Fruit fly (Drosophila melanogaster) whole organism, larva: ENCODE measurements around the gene Aef1.

Experiments used
- noc ChIP-seq: fragments of 200-800 bp; sonication (Bioruptor generic); optimal IDR thresholded peaks from 3 replicates; lab custom pipeline; 2019; ENCODE audit warnings: missing biosample characterization, mild to moderate bottlenecking, missing genetic modification characterization, moderate library complexity

Gene Aef1

DNA sequence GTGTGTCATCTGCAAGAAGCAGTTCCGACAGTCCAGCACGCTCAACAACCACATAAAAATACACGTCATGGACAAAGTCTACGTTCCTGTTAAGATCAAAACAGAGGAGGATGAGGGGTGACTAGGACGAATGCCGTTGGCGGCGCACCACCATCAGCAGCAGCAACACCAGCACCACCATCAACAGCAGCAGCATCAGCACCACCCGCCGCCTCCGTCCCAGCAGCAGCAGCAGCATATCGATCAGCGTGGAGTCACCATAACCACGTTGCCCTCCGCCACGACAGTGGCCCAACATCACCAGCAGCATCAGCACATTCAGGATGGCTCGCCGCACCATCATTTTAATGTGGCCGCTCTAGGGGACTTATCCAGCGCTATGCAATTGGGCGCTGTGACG is 2.9 kb downstream of the Aef1 start:
- no peak for TF ChIP-seq noc (tag; lab: Kevin White, UChicago)

DNA sequence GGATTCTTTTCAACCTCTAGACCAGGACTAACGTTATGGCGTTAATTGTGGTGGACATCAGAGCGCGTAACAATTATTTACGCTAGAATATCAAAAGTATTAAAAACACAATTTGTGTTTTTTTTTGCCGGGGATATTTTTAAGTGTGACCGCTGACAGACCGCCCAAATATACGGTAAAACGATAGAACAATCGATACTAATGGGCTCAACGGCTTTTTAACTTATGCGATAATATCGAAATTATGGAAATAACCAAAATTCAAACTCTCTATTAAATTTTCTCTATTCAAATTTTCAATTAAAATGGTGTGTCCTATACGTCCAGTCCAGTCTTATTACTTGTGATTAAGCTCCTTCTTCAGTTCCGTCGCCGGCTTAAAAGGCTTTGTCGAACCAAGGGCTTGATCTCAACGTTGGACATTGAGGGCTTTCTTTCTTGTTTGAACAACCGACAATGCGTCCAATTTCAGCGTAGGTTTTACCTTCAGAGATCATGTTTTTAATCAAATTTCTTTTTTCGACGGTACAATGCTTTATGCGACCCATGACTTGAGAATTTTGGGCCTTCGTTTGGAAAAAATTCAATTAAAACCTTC is 8.1 kb downstream of the Aef1 start, which contains the start of gene CG5664:
TSS of gene CG5664 (minus strand) at position 148 of the 598 bp plus-strand sequence.
- no peak for TF ChIP-seq noc (tag; lab: Kevin White, UChicago)

DNA sequence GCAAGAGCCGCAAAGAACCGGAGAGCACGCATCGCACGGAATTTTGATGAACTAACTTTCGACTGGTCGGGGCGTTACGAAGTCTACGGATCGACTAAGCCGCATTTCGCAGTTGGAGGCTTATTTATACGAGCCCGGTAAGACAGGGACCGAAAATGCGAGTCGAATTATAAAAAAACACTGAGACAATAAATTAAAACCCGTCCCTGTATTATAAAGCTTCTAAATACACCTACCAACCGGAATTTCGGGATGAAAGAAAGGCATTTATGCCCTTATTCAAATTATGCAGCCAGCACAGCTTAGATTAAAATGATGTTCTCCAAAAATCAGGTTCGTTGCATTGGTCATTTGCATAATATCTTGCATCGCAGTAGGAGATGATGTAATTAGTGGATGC is 11.5 kb downstream of the Aef1 start, which contains the start of gene Alp1:
TSS of gene Alp1 (minus strand) at position 101 of the 400 bp plus-strand sequence.
- no peak for TF ChIP-seq noc (tag; lab: Kevin White, UChicago)

DNA sequence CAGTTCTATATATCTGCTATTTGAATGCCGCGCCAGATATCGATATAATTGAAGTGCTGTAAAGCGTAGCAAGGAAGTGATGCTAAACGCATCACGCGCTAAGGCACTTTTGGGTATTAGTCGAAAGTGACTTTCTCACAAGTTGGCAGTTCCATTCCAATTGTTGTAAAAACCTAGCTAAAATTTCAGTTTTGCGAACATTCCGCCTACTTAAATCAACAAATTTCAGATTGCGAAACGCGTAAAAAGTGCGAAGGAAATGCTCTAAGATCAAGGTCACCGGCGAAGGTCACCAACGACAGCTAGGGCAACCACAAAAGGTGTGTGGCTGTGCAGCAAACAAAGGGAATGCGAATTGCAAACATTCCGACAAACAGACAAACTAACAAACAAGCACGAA is 12.5 kb downstream of the Aef1 start, which contains the start of gene Syx7:
TSS of gene Syx7 (plus strand) at position 131 of the 400 bp plus-strand sequence.
- TF ChIP-seq noc (tag; lab: Kevin White, UChicago): no peak

DNA sequence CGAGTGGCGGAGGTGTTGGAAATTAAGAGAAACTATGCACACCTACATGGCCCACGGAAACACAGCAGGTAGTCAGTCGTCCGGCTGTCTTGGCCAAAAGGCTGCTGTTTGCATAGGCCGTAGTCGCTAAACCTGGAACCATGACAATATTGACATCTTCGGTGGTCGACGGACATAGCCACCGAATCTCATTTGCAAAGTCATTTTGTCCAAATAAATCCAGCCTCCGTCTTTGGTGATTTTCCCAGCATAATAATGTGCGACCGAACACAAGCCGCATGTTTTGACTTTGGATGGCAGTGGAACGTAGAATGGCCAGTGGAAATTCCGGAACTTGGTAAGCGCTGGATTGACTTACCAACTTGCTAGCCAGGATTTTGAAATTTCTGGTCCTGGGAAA is 16.1 kb downstream of the Aef1 start:
- no peak for TF ChIP-seq noc (tag; lab: Kevin White, UChicago)

DNA sequence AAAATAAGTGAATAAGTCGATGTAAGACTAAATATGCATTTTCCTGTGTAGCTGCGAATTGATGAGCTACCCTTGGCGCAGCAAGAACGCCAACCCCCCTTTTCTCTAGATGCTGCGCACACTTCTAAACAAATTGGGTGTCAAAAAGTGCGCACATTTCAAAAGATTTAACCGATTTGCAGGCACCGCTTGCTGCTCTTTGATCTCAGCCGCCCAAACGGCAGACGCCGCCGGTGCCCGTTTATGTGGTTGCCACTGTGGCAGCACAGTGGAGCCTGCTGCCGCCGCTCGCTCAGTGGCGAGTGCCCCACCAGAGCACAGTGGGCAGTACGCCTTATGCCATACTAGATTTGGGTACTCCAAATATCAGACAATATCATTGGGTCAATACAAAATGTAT is 17.3 kb downstream of the Aef1 start:
- no peak for TF ChIP-seq noc (tag; lab: Kevin White, UChicago)

DNA sequence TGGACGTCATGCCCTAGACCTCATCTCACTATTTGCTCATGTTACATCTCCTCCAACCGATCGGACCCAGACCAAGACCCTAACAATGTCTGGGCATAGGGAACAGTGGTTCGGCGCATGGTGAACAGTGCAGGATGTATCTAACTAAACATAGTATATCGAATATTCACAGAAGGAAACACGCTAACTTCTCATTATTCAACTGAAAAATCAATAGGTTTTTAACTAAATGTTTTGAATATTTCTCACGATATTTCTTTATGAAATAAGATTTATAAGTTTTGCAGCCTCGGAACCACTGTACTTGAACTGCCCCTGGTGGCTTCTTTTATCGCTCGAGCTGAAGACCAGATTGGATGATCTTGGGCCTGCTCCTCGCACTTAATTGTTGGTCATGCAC is 20.4 kb downstream of the Aef1 start:
- no peak for TF ChIP-seq noc (tag; lab: Kevin White, UChicago)

DNA sequence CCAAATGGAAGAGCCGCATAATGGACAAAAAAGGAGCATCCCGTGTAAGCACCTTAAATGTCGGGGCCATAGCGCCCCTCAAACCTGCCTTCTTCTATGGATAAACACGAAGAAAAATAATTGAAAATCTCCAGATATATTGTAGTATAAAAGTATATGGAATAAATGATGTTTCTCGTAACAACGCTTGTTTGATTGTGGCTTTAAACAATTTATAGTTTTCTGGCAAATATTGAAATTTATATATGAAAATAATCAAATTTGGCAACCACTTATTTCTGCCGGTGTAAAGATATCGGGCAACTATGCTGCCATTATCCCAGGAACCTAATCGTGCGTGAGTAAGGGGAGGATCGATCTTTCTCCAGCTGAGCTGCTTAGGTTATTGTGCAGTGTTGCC is 22.0 kb downstream of the Aef1 start:
- no peak for TF ChIP-seq noc (tag; lab: Kevin White, UChicago)

DNA sequence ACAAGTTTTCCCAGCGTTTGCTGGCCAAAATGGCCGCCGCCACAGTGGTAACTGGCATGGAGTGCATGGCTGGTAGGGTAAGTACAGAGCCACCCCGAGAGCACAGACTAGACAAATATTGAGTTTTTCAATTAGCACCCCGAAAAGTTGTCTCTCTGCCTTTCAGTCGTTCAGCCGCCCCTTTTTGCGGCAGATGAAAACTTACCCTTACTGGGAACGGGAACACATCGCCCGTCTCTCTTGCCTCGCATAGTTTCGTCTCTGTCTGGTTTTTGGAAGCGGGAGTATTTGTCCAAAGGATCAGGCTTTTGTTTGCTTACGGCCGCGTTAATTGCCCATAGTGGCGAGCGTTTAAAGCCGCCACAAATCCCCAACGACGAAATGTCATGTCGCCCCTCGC is 25.5 kb downstream of the Aef1 start:
- TF ChIP-seq noc (tag; lab: Kevin White, UChicago): no peak

DNA sequence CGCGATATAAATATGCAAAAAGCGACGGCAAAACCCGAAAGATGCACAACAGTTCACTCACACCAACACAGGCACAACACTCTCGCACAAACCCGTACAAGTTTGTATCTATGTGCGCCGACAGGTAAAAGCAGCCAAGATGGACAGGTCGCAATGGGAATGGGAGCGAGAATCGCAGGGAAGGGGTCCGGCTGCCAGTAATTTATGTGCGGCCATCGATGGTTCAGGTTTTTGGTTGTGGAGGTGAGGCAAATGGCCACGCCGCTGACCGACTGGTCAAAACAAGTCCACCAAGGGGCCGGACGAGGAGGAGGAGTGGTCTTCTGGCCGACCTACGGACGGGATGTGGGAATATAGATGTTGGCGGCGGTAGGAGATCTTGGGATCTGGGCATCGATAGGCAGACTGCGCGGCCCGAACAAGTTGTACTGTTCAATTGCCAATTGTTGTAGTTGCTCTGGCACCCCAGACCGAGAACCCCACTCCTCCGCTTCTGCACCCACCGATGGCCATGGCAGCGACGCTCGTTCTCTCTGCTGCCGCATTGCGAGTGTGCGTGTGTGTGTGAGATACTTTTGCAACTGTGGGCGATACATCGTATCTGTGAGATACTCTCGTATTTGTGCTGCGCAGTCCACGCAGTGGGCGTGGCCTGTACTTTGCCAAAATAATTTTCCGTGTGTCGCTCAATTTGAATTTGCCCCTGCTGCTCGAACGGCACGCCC is 27.1 kb downstream of the Aef1 start:
- TF ChIP-seq noc (tag; lab: Kevin White, UChicago): no peak

DNA sequence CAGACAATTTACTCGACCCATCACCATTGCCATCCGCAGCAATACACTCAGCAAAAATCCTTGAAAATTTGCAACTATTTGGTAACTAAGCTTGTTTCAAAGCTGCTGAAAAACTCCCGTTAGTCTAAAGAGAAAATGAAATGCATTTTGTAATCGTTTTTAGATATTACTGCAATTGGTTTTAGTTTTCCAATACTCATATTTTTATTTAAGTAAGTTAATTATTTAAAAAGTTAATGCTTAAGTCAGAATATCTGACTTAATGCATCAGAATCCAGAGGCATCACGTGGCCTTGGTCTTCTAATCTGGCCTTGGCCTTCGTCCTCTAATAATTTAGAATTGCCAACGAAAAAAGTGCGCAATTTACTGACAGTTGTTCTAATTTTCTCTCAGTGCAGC is 29.6 kb downstream of the Aef1 start:
- TF ChIP-seq noc (tag; lab: Kevin White, UChicago): no peak

DNA sequence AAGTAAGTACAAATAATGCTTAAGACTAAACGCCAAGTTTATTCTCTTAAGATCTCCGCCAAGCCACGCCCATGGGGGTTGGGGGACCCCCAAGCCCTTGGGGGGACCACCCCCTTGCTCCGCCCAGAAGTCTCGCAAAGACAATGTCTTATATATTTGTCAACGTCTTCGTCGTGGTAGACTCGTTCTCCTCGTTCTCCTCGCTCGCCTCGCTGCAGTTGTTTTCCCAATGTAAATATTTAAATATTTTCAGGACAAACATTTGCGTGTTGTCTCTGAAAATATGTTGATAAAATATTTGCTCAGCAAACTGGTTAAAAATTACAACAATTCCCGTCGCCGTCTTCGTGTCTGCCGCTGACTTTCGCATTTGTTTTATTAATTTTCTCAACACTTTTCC is 31.0 kb downstream of the Aef1 start:
- no peak for TF ChIP-seq noc (tag; lab: Kevin White, UChicago)

DNA sequence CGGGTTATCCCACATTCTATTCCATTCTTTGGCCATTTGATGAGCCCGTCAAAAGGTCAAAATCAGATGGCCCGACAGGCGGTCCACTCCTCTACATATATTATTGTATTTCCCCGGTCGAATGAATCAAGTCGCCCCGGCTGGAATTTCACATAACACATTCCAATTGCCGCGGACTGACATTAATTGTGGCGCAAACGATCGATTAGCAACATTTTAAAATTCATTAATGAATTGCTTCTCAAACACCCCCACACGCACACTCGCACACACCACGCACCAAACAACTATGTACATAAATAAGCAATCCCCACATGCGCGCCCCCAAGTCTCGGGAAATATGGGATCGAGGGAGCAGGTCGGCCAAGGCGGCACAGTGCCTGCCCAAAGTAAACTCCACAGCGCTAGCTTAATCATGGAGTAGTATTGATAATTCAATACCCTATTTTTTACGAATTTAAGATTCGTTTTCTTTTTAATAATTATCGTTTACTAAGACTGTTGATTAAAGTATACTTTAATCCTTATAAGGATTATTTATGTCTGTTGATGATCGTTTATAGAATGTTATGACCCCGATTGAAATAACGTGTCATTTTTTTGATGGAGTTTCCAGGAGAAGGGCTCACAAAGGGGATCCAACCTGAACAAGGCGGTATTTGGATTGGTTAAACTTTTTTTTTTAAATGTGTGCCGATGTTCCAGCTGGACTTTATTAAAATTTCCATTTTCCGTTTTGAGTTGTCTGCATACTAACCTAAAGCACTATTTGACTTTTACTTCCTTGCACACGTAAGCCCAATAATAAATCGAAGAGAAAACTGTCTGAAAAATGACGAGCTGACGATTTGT is 32.3 kb downstream of the Aef1 start:
- no peak for TF ChIP-seq noc (tag; lab: Kevin White, UChicago)

DNA sequence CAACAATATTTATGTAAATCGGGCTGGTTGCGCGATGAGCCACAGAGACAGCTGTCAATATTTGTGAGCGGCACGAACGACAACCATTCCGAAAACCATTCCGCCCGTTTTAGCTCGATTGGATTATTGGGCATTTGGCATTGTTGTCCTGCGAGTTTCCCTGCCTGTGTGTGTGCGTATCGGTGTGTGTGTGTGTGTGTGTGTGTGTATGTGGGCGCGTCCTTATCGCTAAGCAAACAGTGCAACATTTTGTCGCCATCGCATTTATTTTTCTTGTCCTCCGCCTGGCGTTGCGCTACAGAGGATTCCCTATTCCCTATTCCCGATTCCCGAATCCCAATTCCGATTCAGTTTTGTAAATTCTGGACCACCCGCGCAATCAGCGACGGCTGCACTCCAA is 38.7 kb downstream of the Aef1 start:
- no peak for TF ChIP-seq noc (tag; lab: Kevin White, UChicago)

DNA sequence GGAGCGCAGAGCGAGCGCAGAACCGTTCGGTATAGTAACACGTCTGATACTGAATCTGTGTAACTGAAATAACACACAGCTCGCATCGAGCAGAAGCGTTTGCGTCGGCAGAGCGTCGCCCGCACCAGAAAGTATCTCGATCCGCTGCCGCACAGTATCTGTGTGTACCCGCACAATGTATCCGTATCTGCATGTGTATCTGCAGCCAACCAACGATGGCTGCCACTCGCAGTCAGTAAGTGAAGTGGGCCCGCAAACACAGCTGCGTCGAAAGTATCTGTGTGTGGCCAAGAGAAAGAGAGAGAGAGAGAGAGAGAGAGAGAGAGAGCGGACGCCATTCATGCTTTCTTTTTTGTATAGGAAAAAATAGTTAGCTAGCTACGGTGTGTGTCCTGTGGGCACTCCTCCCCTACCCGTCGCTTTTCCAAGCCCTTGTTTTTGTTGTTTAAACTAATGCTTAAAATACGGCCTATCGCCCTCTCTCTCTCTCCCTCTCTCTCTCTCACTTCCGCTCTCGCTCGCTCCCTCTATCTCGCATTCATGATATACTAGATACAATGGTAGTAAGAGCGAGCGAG is 43.3 kb downstream of the Aef1 start, which contains the start of gene croc:
TSS of gene croc (minus strand) at position 51 of the 578 bp plus-strand sequence.
- no peak for TF ChIP-seq noc (tag; lab: Kevin White, UChicago)

DNA sequence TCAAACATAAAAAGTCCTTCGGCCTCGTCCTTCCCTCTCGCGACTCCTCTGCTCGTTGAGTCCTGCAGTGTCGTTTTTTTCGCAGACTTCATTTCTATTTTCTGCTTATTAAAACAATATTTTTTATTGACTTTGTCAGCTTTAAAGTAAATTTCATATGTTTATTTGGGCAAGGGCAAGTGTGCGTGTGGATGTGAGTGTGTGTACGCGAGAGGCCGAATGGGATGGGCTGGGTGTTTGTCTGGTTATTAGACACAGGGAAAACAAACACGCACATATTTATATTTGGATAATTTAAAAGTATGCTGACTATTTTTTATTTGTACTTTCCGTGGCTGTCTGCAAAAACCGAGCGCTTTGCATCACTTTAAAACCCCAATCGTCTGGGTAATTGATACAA is 44.6 kb downstream of the Aef1 start:
- no peak for TF ChIP-seq noc (tag; lab: Kevin White, UChicago)
